Worm (Caenorhabditis elegans) whole organism, late embryonic: ENCODE results near the gene K08D12.4.

Experiments
- F13H6.1 ChIP-seq: sonication (generic microtip); optimal IDR thresholded peaks from 2 replicates; lab custom pipeline; 2016; ENCODE audit warnings: missing genetic modification characterization, missing compliant biosample characterization
- ahr-1 ChIP-seq: sonication (generic microtip); optimal IDR thresholded peaks from 2 replicates; lab custom pipeline; 2016; ENCODE audit warnings: missing genetic modification characterization, missing compliant biosample characterization
- ceh-19 ChIP-seq: fragments of 200-800 bp; sonication (Bioruptor generic); optimal IDR thresholded peaks from 2 replicates; lab custom pipeline; 2018; ENCODE audit warnings: mild to moderate bottlenecking, missing genetic modification characterization, missing compliant biosample characterization
- nfya-1 ChIP-seq: sonication (generic microtip); optimal IDR thresholded peaks from 2 replicates; lab custom pipeline; 2017; ENCODE audit warnings: missing genetic modification characterization, mild to moderate bottlenecking, missing compliant biosample characterization, antibody characterized with exemption, moderate library complexity

- TF ChIP-seq nfya-1 (tag; lab: Kevin White, UChicago) (no peak), ahr-1 (no peak), ceh-19 (GFP tag; lab: Kevin White, UChicago) (no peak), F13H6.1 (no peak)
Measured at ce11 chrIV:1706996-1707395, at the start of gene K08D12.4.
